Fruit fly (Drosophila melanogaster): ENCODE data around the gene CG31140.
A peak's percentile ranks its signal among the peaks of the same experiment; 100 is the strongest.

Gene CG31140

DNA sequence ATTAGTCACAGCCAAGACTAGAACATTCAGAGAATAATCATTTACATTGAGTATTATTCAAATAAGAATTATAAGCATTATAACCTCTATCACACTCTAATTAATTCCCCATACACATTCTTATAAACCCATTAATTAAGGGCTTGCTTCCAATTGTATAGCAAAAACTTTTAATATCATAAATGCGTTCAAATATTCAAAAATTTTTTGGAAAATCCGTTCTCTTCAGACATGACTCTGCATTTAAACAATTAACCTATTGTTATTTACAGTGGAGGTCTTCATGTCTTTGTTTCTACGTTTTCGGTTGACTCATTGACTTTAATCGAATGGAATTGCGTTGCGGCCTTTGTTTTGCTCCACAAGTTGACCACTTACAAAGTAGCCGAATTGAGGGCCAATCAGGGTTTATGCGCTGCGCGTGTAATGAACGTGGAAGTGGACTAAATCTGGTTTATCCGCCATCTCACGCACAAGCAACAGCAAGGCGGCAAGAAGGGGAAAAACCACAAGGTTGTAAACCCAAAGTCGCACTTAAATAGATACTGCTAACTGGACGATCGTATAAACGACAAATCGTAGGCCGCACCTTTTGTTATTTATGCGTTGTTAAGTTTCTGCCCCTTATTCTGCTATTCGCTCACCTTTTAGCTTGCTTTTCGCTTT lies 42.0 kb upstream of the CG31140 start (continued):
- TF ChIP-seq tio (GFP tag; optimal IDR thresholded peaks at IDR 0.05), result no peak
- no peak for TF ChIP-seq CG30020 (tag; optimal IDR thresholded peaks at IDR 0.05)
- peak; percentile 55 for TF ChIP-seq PHDP (tag; optimal IDR thresholded peaks at IDR 0.05)
- 0 out of 2 replicates have a peak, but pooled peaks have one; percentile 9 for TF ChIP-seq CG10321 (GFP tag; IDR thresholded peaks at IDR 0.05)
- no peak for TF ChIP-seq CG30403 (GFP tag; optimal IDR thresholded peaks at IDR 0.05)
- TF ChIP-seq Taf1 (GFP tag; IDR thresholded peaks at IDR 0.05), result peak; percentile 67; the same call in 1 of the 2 replicates
- peak; percentile 33 for TF ChIP-seq Rx (GFP tag; IDR thresholded peaks at IDR 0.05)
- TF ChIP-seq mam (GFP tag; optimal IDR thresholded peaks at IDR 0.05), result peak; percentile 40
- TF ChIP-seq sqz (GFP tag; optimal IDR thresholded peaks at IDR 0.05), result no peak
- peak; percentile 59 for TF ChIP-seq oc (tag; optimal IDR thresholded peaks at IDR 0.05)
- no peak for TF ChIP-seq bbx (GFP tag; IDR thresholded peaks at IDR 0.05; ENCODE audit: partially characterized antibody)
- peak; percentile 79 for TF ChIP-seq CG14014 (GFP tag; IDR thresholded peaks at IDR 0.05)
- no peak for TF ChIP-seq CG10462 (GFP tag; optimal IDR thresholded peaks at IDR 0.05)
- TF ChIP-seq stc (GFP tag; IDR thresholded peaks at IDR 0.05), result peak; percentile 57
- TF ChIP-seq grau (tag; optimal IDR thresholded peaks at IDR 0.05), result peak; percentile 58
- 0 out of 2 replicates have a peak, but pooled peaks have one; percentile 12 for TF ChIP-seq CG5953 (GFP tag; IDR thresholded peaks at IDR 0.05)
- no peak for TF ChIP-seq zen (tag; optimal IDR thresholded peaks at IDR 0.05)
- TF ChIP-seq CG8089 (GFP tag; optimal IDR thresholded peaks at IDR 0.05), result no peak
- peak; percentile 44 for TF ChIP-seq lilli (GFP tag; optimal IDR thresholded peaks at IDR 0.05)
- 0 out of 2 replicates have a peak, but pooled peaks have one; percentile 15 for TF ChIP-seq CG4730 (GFP tag; IDR thresholded peaks at IDR 0.05)
- TF ChIP-seq B-H1 (GFP tag; IDR thresholded peaks at IDR 0.05), result peak; percentile 30; the same call in 1 of the 3 replicates
- no peak for TF ChIP-seq Six4 (GFP tag; optimal IDR thresholded peaks at IDR 0.05)
- peak; percentile 74 for TF ChIP-seq zfh2 (GFP tag; optimal IDR thresholded peaks at IDR 0.05)
- peak; percentile 60 for TF ChIP-seq Adf1 (GFP tag; IDR thresholded peaks at IDR 0.05)
- TF ChIP-seq Oli (tag; optimal IDR thresholded peaks at IDR 0.05), result no peak
- no peak for TF ChIP-seq Ravus (GFP tag; IDR thresholded peaks at IDR 0.05)
- TF ChIP-seq Fer3 (tag; optimal IDR thresholded peaks at IDR 0.05), result peak; percentile 69
- TF ChIP-seq slp2 (GFP tag; optimal IDR thresholded peaks at IDR 0.05), result no peak
- no peak for TF ChIP-seq CG8359 (GFP tag; optimal IDR thresholded peaks at IDR 0.05; ENCODE audit: borderline replicate concordance)
- TF ChIP-seq ase (GFP tag; IDR thresholded peaks at IDR 0.05), result peak; percentile 30; the same call in 1 of the 3 replicates
- no peak for TF ChIP-seq Oaz (GFP tag; IDR thresholded peaks at IDR 0.05)
- TF ChIP-seq Sox100B (GFP tag; optimal IDR thresholded peaks at IDR 0.05), result no peak
- peak; percentile 81 for TF ChIP-seq CG11456 (GFP tag; IDR thresholded peaks at IDR 0.05)
- TF ChIP-seq cas (GFP tag; IDR thresholded peaks at IDR 0.05), result 0 out of 2 replicates have a peak, but pooled peaks have one; percentile 40
- no peak for TF ChIP-seq CG7963 (GFP tag; IDR thresholded peaks at IDR 0.05; ENCODE audit: partially characterized antibody)
- peak; percentile 59 for TF ChIP-seq Meics (GFP tag; optimal IDR thresholded peaks at IDR 0.05)
- no peak for TF ChIP-seq yki (optimal IDR thresholded peaks at IDR 0.05)
- TF ChIP-seq CG4854 (GFP tag; optimal IDR thresholded peaks at IDR 0.05), result no peak
- TF ChIP-seq Hr3 (GFP tag; optimal IDR thresholded peaks at IDR 0.05), result no peak
- TF ChIP-seq D19A (tag; optimal IDR thresholded peaks at IDR 0.05), result no peak
- TF ChIP-seq Eip74EF (GFP tag; optimal IDR thresholded peaks at IDR 0.05), result peak in 1 of 2 experiments; percentile 65
- peak; percentile 14 for TF ChIP-seq Hey (tag; optimal IDR thresholded peaks at IDR 0.05)
- TF ChIP-seq Tbp (GFP tag; optimal IDR thresholded peaks at IDR 0.05), result no peak
- no peak for TF ChIP-seq Hr78 (GFP tag; optimal IDR thresholded peaks at IDR 0.05)
- TF ChIP-seq scrt (GFP tag; optimal IDR thresholded peaks at IDR 0.05), result peak; percentile 43
- TF ChIP-seq gcm (GFP tag; optimal IDR thresholded peaks at IDR 0.05), result no peak
- peak; percentile 40; the same call in 1 of the 3 replicates for TF ChIP-seq CG14050 (GFP tag; IDR thresholded peaks at IDR 0.05)
- TF ChIP-seq so (GFP tag; IDR thresholded peaks at IDR 0.05), result peak; percentile 80
- TF ChIP-seq Ets65A (GFP tag), result peak; percentile 94
- TF ChIP-seq Dbx (GFP tag; IDR thresholded peaks at IDR 0.05), result peak; percentile 78; the same call in 2 of the 3 replicates

Measured in whole organism, embryonic.